Fruit fly (Drosophila melanogaster): ENCODE data around the gene Rrp46.

- TF ChIP-seq CG7045 (GFP tag; optimal IDR thresholded peaks at IDR 0.05) (no peak), CG33017 (tag; optimal IDR thresholded peaks at IDR 0.05) (no peak), pad (GFP tag; optimal IDR thresholded peaks at IDR 0.05) (no peak), CG14711 (tag; optimal IDR thresholded peaks at IDR 0.05) (no peak), CG12768 (GFP tag; optimal IDR thresholded peaks at IDR 0.05) (no peak), Hr96 (GFP tag; optimal IDR thresholded peaks at IDR 0.05) (no peak), CG11617 (GFP tag; optimal IDR thresholded peaks at IDR 0.05) (no peak), Mnt (GFP tag; optimal IDR thresholded peaks at IDR 0.05) (no peak)
These were observed 34.1 kb upstream of the Rrp46 start for dm6 chr3R:10378989-10379388.

Data from whole organism, adult.